Worm (Caenorhabditis elegans) whole organism, L2 larva: Measurements from ENCODE around the gene clec-258.

Experiments
- F13H6.1 ChIP-seq: sonication (generic microtip); optimal IDR thresholded peaks from 2 replicates; lab custom pipeline; 2016; ENCODE audit warnings: missing genetic modification characterization, missing compliant biosample characterization
- Y55F3AM.14 ChIP-seq: fragments of 200-800 bp; sonication (Bioruptor generic); optimal IDR thresholded peaks from 2 replicates; lab custom pipeline; 2018; ENCODE audit warnings: mild to moderate bottlenecking, missing genetic modification characterization, missing compliant biosample characterization
- ZK546.5 ChIP-seq: sonication (generic microtip); optimal IDR thresholded peaks from 2 replicates; lab custom pipeline; 2017; ENCODE audit warnings: missing biosample characterization, missing genetic modification characterization
- aly-2 ChIP-seq: fragments of 150-350 bp; optimal IDR thresholded peaks from 2 replicates; lab custom pipeline; 2014; ENCODE audit warnings: missing biosample characterization, missing genetic modification characterization
- blmp-1 ChIP-seq: sonication (generic microtip); optimal IDR thresholded peaks from 2 replicates; lab custom pipeline; 2017; ENCODE audit warnings: missing genetic modification characterization, mild to moderate bottlenecking, missing compliant biosample characterization, antibody characterized with exemption, moderate library complexity; ENCODE audit not compliant: insufficient read depth
- ceh-16 ChIP-seq: fragments of 150-350 bp; optimal IDR thresholded peaks from 2 replicates; lab custom pipeline; 2014; ENCODE audit warnings: missing biosample characterization, missing genetic modification characterization
- ceh-82 ChIP-seq: fragments of 150-350 bp; optimal IDR thresholded peaks from 2 replicates; lab custom pipeline; 2014; ENCODE audit warnings: missing biosample characterization, missing genetic modification characterization
- dmd-4 ChIP-seq: sonication (generic microtip); optimal IDR thresholded peaks from 2 replicates; lab custom pipeline; 2017; ENCODE audit warnings: missing biosample characterization, missing genetic modification characterization
- egl-27 ChIP-seq: sonication (generic microtip); optimal IDR thresholded peaks from 3 replicates; lab custom pipeline; 2017; ENCODE audit warnings: missing biosample characterization, missing genetic modification reagents, missing genetic modification characterization
- elt-1 ChIP-seq: fragments of 150-350 bp; optimal IDR thresholded peaks from 2 replicates; lab custom pipeline; 2014; ENCODE audit warnings: missing biosample characterization, missing genetic modification characterization
- elt-3 ChIP-seq: sonication (generic microtip); optimal IDR thresholded peaks from 2 replicates; lab custom pipeline; 2017; ENCODE audit warnings: missing biosample characterization, missing genetic modification characterization
- fos-1 ChIP-seq: fragments of 150-350 bp; optimal IDR thresholded peaks from 2 replicates; lab custom pipeline; 2014; ENCODE audit warnings: missing biosample characterization, missing genetic modification characterization
- gmeb-1 ChIP-seq: fragments of 150-350 bp; optimal IDR thresholded peaks from 2 replicates; lab custom pipeline; 2014; ENCODE audit warnings: missing biosample characterization, missing genetic modification characterization
- lin-11 ChIP-seq: fragments of 150-350 bp; sonication (generic microtip); optimal IDR thresholded peaks from 2 replicates; lab custom pipeline; 2014; ENCODE audit warnings: missing biosample characterization, missing genetic modification characterization, inconsistent platforms, mixed read lengths
- lin-13 ChIP-seq: fragments of 150-350 bp; optimal IDR thresholded peaks from 2 replicates; lab custom pipeline; 2014; ENCODE audit warnings: missing biosample characterization, missing genetic modification reagents, missing genetic modification characterization
- lsy-2 ChIP-seq, 2 experiments: fragments of 150-350 bp in 1 of 2; sonication (generic microtip) in 1 of 2; optimal IDR thresholded peaks; 2 replicates each; lab custom pipeline; 2014 to 2017; ENCODE audit warnings: missing biosample characterization in 2 of 2, missing genetic modification characterization in 2 of 2
- mab-5 ChIP-seq: fragments of 150-350 bp; optimal IDR thresholded peaks from 2 replicates; lab custom pipeline; 2014; ENCODE audit warnings: missing biosample characterization, missing genetic modification characterization
- nhr-10 ChIP-seq: sonication (generic microtip); optimal IDR thresholded peaks from 2 replicates; lab custom pipeline; 2017; ENCODE audit warnings: missing biosample characterization, missing genetic modification characterization
- nhr-12 ChIP-seq: fragments of 150-350 bp; optimal IDR thresholded peaks from 2 replicates; lab custom pipeline; 2014; ENCODE audit warnings: missing biosample characterization, missing genetic modification characterization
- nhr-21 ChIP-seq: fragments of 150-350 bp; optimal IDR thresholded peaks from 2 replicates; lab custom pipeline; 2014; ENCODE audit warnings: missing biosample characterization, missing genetic modification characterization
- nhr-23 ChIP-seq: fragments of 150-350 bp; optimal IDR thresholded peaks from 2 replicates; lab custom pipeline; 2014; ENCODE audit warnings: missing biosample characterization, missing genetic modification reagents, missing genetic modification characterization
- nhr-237 ChIP-seq: fragments of 150-350 bp; optimal IDR thresholded peaks from 2 replicates; lab custom pipeline; 2014; ENCODE audit warnings: missing biosample characterization, missing genetic modification characterization
- nhr-25 ChIP-seq: fragments of 150-350 bp; sonication (generic microtip); optimal IDR thresholded peaks from 3 replicates; lab custom pipeline; 2014; ENCODE audit warnings: missing biosample characterization, missing genetic modification characterization
- nhr-6 ChIP-seq: fragments of 150-350 bp; optimal IDR thresholded peaks from 2 replicates; lab custom pipeline; 2014; ENCODE audit warnings: missing biosample characterization, missing genetic modification characterization
- sem-4 ChIP-seq: fragments of 150-350 bp; optimal IDR thresholded peaks from 2 replicates; lab custom pipeline; 2014; ENCODE audit warnings: missing biosample characterization, missing genetic modification reagents, missing genetic modification characterization
- skn-1 ChIP-seq: sonication (generic microtip); optimal IDR thresholded peaks from 2 replicates; lab custom pipeline; 2017; ENCODE audit warnings: missing biosample characterization, missing genetic modification characterization
- sma-3 ChIP-seq: sonication (generic microtip); optimal IDR thresholded peaks from 2 replicates; lab custom pipeline; 2016; ENCODE audit warnings: missing genetic modification reagents, missing genetic modification characterization, missing compliant biosample characterization
- sma-9 ChIP-seq, 2 experiments: fragments of 150-350 bp in 1 of 2; sonication (generic microtip) in 1 of 2; optimal IDR thresholded peaks; 2 replicates each; lab custom pipeline; 2014 to 2016; ENCODE audit warnings: missing genetic modification characterization in 2 of 2, mild to moderate bottlenecking in 1 of 2, missing biosample characterization in 1 of 2, missing compliant biosample characterization in 1 of 2, missing genetic modification reagents in 1 of 2, moderate library complexity in 1 of 2
- snpc-4 ChIP-seq: fragments of 150-350 bp; optimal IDR thresholded peaks from 2 replicates; lab custom pipeline; 2014; ENCODE audit warnings: missing biosample characterization, missing genetic modification characterization
- unc-39 ChIP-seq: fragments of 150-350 bp; optimal IDR thresholded peaks from 2 replicates; lab custom pipeline; 2014; ENCODE audit warnings: missing biosample characterization, missing genetic modification characterization
- unc-62 ChIP-seq: fragments of 150-350 bp; optimal IDR thresholded peaks from 2 replicates; lab custom pipeline; 2014; ENCODE audit warnings: missing biosample characterization, missing genetic modification reagents, missing genetic modification characterization
- ztf-1 ChIP-seq: fragments of 200-800 bp; sonication (Bioruptor generic); conservative IDR thresholded peaks from 2 replicates; pipeline ENCODE4 v1.3.6; 2022; ENCODE audit warnings: missing genetic modification characterization, missing compliant biosample characterization
- ztf-11 ChIP-seq: sonication (generic microtip); optimal IDR thresholded peaks from 2 replicates; lab custom pipeline; 2017; ENCODE audit warnings: missing biosample characterization, missing genetic modification characterization
- ztf-4 ChIP-seq: fragments of 150-350 bp; optimal IDR thresholded peaks from 2 replicates; lab custom pipeline; 2014; ENCODE audit warnings: missing biosample characterization, missing genetic modification characterization

Gene clec-258

DNA sequence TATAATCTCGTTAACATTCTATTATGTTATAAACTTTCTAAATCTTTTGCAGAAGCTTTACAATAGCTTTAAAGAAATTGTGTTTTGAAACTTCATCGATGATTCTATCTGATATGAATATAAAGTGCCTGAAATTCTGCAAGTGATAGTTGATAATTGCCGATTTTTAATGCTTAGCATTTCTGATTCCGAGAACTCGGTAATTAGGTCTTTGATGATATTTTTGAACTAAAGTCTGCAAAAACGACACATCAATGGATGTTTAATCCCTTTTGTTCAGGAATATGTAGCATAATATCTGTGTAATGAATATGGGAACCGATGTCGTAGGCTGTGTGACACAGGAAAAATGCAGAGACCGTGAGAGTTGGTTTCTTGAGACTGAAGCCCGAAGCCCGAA is 14.6 kb downstream of the clec-258 start:
- TF ChIP-seq nhr-25 (tag; lab: Kevin White, UChicago) = no peak
- TF ChIP-seq fos-1 (tag; lab: Kevin White, UChicago) = no peak
- no peak for TF ChIP-seq nhr-6 (tag; lab: Kevin White, UChicago)
- no peak for TF ChIP-seq ceh-16 (tag; lab: Kevin White, UChicago)
- TF ChIP-seq ZK546.5 (tag; lab: Kevin White, UChicago) = no peak
- no peak for TF ChIP-seq nhr-12 (tag; lab: Kevin White, UChicago)
- TF ChIP-seq skn-1 (tag; lab: Kevin White, UChicago) = no peak
- no peak for TF ChIP-seq sma-9 (GFP tag; optimal IDR thresholded peaks at IDR 0.05; lab: Kevin White, UChicago)
- no peak for TF ChIP-seq sma-9 (tag; optimal IDR thresholded peaks at IDR 0.05; lab: Kevin White, UChicago)
- no peak for TF ChIP-seq F13H6.1
- TF ChIP-seq blmp-1 (tag; lab: Kevin White, UChicago) = no peak
- no peak for TF ChIP-seq ztf-11
- no peak for TF ChIP-seq sem-4 (tag; lab: Kevin White, UChicago)
- no peak for TF ChIP-seq nhr-23 (tag; lab: Kevin White, UChicago)
- TF ChIP-seq sma-3 = no peak

DNA sequence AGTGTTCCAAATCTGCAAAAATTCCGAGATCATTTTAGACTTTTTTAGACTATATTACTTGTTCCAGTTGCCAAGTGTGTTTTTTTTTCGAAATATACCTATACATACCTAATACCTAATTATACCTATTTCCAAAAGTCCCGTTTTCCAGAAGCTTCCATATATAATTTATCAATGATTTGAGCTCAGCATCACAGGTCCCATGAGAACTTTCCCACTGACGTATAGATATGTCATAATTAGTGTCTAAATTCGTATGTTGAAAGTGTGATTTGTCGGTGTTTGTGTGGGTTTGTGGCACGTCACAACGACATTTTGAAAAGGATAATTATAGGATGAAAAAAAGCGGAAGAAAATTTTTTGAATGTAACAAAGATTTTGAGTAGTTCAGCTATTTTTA is 17.3 kb downstream of the clec-258 start:
- no peak for TF ChIP-seq lin-13
- TF ChIP-seq nhr-237 (tag; lab: Kevin White, UChicago) = no peak
- TF ChIP-seq ztf-4 (tag; lab: Kevin White, UChicago) = no peak
- no peak for TF ChIP-seq ceh-82 (tag; lab: Kevin White, UChicago)
- no peak for TF ChIP-seq nhr-6 (tag; lab: Kevin White, UChicago)
- TF ChIP-seq dmd-4 (tag; lab: Kevin White, UChicago) = no peak
- TF ChIP-seq skn-1 (tag; lab: Kevin White, UChicago) = no peak
- TF ChIP-seq sma-3 = no peak
- no peak for TF ChIP-seq sem-4 (tag; lab: Kevin White, UChicago)
- no peak for TF ChIP-seq egl-27 (tag; lab: Kevin White, UChicago)
- no peak for TF ChIP-seq Y55F3AM.14 (GFP tag; lab: Kevin White, UChicago)
- no peak for TF ChIP-seq nhr-21 (tag; lab: Kevin White, UChicago)
- no peak for TF ChIP-seq aly-2 (tag; lab: Kevin White, UChicago)
- TF ChIP-seq ZK546.5 (tag; lab: Kevin White, UChicago) = no peak

DNA sequence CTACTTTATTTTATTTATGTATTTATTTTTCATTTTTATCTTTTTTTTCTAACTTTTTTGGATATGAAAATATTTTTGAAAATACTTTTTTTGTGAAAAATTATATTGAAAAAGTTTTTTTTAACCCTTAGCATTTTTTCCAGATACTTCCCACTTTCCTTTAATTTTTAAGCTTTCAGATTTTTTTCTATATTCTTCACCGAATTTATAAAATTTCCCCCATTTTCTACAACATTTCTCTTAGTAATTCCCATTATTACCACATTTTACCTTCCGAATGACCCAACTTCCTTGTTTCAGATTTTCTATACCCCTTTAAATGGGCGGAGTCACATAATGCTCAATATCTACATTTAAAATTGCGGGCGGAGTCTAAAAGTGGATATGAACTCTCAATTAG is 26.6 kb downstream of the clec-258 start, which contains the start of gene daf-28:
Gene daf-28, plus strand, starts transcription at position 301 of the 400 bp plus-strand sequence.
- TF ChIP-seq blmp-1 (tag; lab: Kevin White, UChicago) (no peak), ZK546.5 (tag; lab: Kevin White, UChicago) (no peak)

DNA sequence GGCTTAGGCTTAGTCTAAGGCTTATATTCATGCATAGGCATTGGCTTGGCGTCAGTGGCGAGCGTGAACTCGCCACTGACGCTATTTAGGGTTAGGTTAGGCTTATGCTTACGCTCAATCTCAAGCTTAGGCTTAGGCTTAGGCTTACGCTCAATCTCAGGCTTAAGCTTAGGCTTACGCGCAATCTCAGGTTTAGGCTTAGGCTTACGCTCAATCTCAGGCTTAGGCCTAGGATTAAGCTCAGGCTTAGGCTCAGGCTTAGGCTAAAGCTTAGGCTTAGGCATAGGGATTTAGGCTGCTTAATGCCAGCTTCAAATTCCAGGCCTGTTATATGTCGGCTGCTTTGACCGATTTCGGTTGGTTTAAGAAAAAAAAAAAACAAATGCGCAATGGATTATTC is 31.9 kb downstream of the clec-258 start:
- TF ChIP-seq egl-27 (tag; lab: Kevin White, UChicago) = no peak
- TF ChIP-seq unc-39 (tag; lab: Kevin White, UChicago) = no peak
- TF ChIP-seq nhr-237 (tag; lab: Kevin White, UChicago) = no peak
- no peak for TF ChIP-seq unc-62 (GFP tag; lab: Kevin White, UChicago)
- TF ChIP-seq snpc-4 (tag; lab: Kevin White, UChicago) = no peak

DNA sequence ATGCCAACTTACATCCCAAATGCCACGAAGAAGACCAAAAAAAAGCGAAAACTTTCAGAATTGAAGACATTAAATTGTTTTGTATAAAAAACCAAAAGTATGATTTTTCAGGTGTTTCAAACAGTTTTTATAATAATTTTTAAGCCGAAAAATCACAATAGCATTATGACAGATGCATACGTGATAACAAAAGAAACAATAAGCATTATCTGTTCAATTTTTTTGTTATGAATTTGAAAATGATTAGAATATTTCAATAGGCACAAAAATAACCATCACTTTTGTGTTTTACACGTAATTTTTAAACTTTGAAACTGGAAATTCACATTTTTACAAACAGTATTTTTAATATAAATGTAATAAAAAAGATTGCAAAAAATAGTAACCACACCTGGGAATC is 33.9 kb downstream of the clec-258 start, which contains the start of gene Y116F11B.17:
Gene Y116F11B.17, minus strand, starts transcription at position 101 of the 400 bp plus-strand sequence.
- TF ChIP-seq nhr-10 (tag; lab: Kevin White, UChicago) (no peak), F13H6.1 (no peak), Y55F3AM.14 (GFP tag; lab: Kevin White, UChicago) (no peak), elt-1 (tag; lab: Kevin White, UChicago) (no peak), ztf-1 (GFP tag; lab: Robert Waterston, UW) (no peak), nhr-12 (tag; lab: Kevin White, UChicago) (no peak)

DNA sequence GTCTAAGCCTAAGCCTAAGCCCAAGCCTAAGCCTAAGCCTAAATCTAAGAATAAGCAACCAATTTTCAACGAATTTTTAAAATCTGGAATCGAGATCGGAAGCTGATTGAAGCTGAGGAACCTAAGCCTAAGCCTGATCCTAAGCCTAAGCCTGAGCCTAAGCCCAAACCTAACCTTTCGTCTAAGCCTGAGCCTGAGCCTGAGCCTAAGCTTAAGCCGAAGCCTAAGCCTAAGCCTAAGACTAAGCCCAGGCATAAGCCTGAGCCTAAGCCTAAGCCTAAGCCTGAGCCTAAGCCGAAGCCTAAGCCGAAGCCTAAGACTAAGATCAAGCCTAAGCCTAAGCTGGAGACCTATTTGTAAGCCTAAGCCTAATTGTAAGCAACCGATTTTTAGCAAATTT is 39.2 kb downstream of the clec-258 start:
- TF ChIP-seq lsy-2 (tag; optimal IDR thresholded peaks at IDR 0.05; lab: Kevin White, UChicago) = no peak
- no peak for TF ChIP-seq egl-27 (tag; lab: Kevin White, UChicago)
- TF ChIP-seq lin-11 (tag; lab: Kevin White, UChicago) = no peak
- no peak for TF ChIP-seq elt-3 (tag; lab: Kevin White, UChicago)
- TF ChIP-seq ZK546.5 (tag; lab: Kevin White, UChicago) = no peak
- no peak for TF ChIP-seq nhr-21 (tag; lab: Kevin White, UChicago)
- no peak for TF ChIP-seq nhr-12 (tag; lab: Kevin White, UChicago)
- no peak for TF ChIP-seq nhr-10 (tag; lab: Kevin White, UChicago)
- TF ChIP-seq blmp-1 (tag; lab: Kevin White, UChicago) = no peak
- TF ChIP-seq gmeb-1 (tag; lab: Kevin White, UChicago) = no peak
- no peak for TF ChIP-seq sma-3
- TF ChIP-seq nhr-6 (tag; lab: Kevin White, UChicago) = no peak
- no peak for TF ChIP-seq Y55F3AM.14 (GFP tag; lab: Kevin White, UChicago)
- no peak for TF ChIP-seq nhr-23 (tag; lab: Kevin White, UChicago)
- no peak for TF ChIP-seq mab-5
- no peak for TF ChIP-seq fos-1 (tag; lab: Kevin White, UChicago)
- TF ChIP-seq lin-13 = no peak
